Worm (Caenorhabditis elegans): ENCODE data around the gene ckb-4.

ce11 chrV:2095772-2096171, 13.5 kb downstream of the ckb-4 start, which contains the start of gene clec-207:
- TF ChIP-seq ceh-82 (tag; optimal IDR thresholded peaks at IDR 0.05) (no peak), ztf-1 (GFP tag; conservative IDR thresholded peaks at IDR 0.05) (no peak)
